Worm (Caenorhabditis elegans): ENCODE measurements around the gene sri-36.
"Not testable (repeated sequence)": the region's sequence is repeated elsewhere in the genome, so short reads cannot be mapped to it uniquely, and the experiment has no call there.

sri-36 gene

DNA sequence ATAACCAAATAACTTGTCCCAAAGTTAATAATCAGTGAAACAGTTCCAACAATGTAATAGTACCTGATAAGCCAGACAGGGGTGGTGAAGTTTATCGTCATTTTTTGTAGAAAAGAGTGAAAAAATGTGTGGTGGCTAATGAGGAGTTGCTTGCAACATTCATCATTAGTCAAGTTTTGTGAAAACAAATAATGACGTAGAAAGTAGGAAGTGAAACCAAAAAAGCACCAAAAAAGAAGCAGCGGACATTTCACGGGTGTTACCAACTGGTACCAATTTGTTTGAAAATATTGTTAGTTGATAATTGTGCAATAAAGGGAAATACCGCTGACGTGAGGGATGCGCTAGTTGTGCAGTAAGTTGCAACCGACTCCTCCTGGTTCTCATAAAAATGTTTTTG is at the start of gene sri-36:
sri-36 (minus strand) TSS at position 101 of the 400 bp plus-strand sequence.
- no peak for TF ChIP-seq unc-62 (GFP tag; optimal IDR thresholded peaks at IDR 0.05)

DNA sequence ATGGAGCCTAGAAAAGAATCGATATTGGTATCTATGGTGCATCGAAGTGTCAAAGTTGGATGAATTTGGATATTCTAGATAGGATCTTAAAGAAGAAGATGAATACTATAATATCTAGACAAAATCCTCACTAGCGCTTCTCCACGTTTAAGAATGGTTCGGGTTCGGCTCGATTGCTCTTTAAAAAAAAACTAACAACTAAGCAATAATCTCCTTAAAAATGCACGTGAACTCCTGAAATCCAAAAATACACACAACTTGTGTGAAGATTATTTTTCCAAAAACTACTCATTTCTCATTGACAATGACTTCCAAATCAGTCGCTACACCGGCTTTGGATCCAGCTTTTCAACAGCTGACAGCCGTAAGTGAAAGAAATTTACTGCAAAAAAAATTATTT is 45.8 kb upstream of the sri-36 start, which contains the start of gene D2062.1:
D2062.1 (plus strand) TSS at position 301 of the 400 bp plus-strand sequence.
- no peak for TF ChIP-seq unc-62 (GFP tag; optimal IDR thresholded peaks at IDR 0.05)

ce11 chrII:2629270-2629669 is 43.9 kb upstream of the sri-36 start, which contains the start of gene sri-37:
Gene sri-37 (plus strand): TSS chrII:2629570.
- no peak for TF ChIP-seq unc-62 (GFP tag; optimal IDR thresholded peaks at IDR 0.05)

- no peak for TF ChIP-seq unc-62 (GFP tag; optimal IDR thresholded peaks at IDR 0.05)
These were observed 43.0 kb upstream of the sri-36 start for ce11 chrII:2628401-2628800.

DNA sequence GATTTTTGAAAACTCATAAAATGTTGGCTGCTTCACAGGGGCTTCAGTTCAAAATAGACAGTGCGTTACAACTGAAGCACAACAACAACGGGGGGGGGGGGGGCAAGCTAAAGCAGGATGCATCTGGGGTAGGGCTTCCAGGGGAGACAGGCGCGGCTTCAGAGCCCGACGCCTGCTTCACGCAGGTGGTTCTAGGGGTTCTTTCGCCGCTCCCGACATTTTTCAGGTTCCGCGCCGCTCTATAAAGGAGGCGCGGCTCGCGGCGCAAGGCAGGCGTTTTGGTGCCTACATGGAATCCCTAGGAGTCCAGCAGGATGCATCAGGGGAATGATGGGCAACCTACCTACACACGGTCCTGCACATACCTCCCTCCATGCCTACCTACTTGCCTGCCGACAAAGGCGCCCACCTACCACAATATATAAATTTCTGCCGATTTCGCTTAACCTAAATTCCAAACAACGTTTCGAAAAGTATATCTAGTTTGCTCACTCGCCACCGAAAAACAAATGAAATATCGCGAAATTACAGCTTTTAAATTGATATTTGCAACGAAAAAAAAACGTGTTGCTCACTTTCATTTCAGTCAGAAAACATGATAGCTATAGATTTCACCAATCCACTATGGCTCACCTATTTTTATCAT is 41.9 kb upstream of the sri-36 start, which contains the start of gene sri-71:
sri-71 (plus strand) TSS at position 596 of the 646 bp plus-strand sequence.
- no peak for TF ChIP-seq unc-62 (GFP tag; optimal IDR thresholded peaks at IDR 0.05)

- TF ChIP-seq unc-62 (GFP tag; optimal IDR thresholded peaks at IDR 0.05): no peak
These were observed 39.4 kb upstream of the sri-36 start, which contains the start of gene lgc-28 for ce11 chrII:2624792-2625191. Gene lgc-28 (plus strand): TSS chrII:2625092.

DNA sequence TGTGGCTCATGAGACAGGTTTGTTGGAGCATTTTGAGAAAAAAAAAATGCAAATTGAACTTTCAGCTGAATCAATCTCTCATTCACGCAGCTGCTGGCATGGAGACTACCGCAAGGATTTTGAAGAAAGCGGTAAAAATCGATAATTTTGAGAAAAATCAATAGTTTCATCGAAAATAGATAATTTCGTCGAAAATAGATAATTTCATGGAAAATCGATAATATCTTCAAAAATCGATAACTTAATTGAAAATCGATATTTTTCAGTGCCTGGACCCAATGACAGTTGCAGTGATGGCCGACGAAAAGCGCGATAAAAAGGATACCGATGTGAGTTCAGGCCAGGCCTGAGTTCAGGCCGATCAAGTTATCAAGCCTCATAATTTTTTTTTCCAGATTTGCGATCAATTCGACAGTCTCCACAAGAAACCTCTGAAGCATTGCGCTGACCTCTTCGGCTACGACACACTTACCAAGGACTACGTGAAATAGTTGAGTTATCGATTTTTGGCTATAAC is 37.6 kb upstream of the sri-36 start, which contains the start of gene D2062.4:
D2062.4 (plus strand) TSS at position 467 of the 517 bp plus-strand sequence.
- not testable (repeated sequence) for TF ChIP-seq unc-62 (GFP tag; optimal IDR thresholded peaks at IDR 0.05)

DNA sequence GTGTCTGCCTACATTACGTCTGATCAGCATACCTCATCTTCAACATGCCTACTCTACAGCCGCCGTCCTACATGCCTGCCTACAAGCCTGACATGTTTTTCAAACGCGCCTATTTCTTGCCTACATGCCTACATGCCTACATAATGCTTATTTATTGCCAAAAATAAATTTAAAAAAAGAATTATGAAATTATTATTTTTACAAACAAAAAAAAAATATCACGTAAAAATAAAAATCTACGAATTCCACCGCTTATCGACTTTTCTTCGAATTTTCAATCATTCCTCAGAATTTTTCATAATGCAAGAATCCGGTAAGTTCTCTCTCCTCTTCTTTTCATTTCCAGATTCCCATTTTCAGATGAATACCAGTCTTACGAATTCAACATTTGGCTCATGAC is 37.1 kb upstream of the sri-36 start, which contains the start of gene D2062.5:
D2062.5 (plus strand) TSS at position 301 of the 400 bp plus-strand sequence.
- no peak for TF ChIP-seq unc-62 (GFP tag; optimal IDR thresholded peaks at IDR 0.05)

ce11 chrII:2619148-2619547 is 33.8 kb upstream of the sri-36 start, which contains the start of gene msrp-6:
Gene msrp-6 (plus strand): TSS chrII:2619448.
- not testable (repeated sequence) for TF ChIP-seq unc-62 (GFP tag; optimal IDR thresholded peaks at IDR 0.05)

DNA sequence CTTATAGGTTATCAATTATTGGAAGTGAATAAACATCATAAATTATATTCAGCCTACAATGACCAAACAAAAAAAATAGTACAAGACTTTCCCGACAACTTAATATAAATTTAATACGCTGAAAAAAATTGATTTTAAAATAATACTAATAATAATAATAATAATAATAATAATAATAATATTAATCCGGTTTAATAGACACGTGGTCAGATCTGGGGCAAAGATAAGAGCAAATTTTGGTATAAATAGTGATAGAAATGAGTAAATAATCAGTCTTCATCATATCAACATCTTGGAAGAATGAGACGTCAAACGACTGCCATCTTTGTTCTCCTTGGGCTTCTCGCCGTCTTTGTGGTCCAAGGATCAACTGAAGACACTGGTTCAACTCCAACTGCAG is 31.2 kb upstream of the sri-36 start, which contains the start of gene msrp-5:
msrp-5 (plus strand) TSS at position 301 of the 400 bp plus-strand sequence.
- TF ChIP-seq unc-62 (GFP tag; optimal IDR thresholded peaks at IDR 0.05): not testable (repeated sequence)

ce11 chrII:2612278-2612677 is 26.9 kb upstream of the sri-36 start, which contains the start of gene D2062.13:
Gene D2062.13 (plus strand): TSS chrII:2612578.
- not testable (repeated sequence) for TF ChIP-seq unc-62 (GFP tag; optimal IDR thresholded peaks at IDR 0.05)

DNA sequence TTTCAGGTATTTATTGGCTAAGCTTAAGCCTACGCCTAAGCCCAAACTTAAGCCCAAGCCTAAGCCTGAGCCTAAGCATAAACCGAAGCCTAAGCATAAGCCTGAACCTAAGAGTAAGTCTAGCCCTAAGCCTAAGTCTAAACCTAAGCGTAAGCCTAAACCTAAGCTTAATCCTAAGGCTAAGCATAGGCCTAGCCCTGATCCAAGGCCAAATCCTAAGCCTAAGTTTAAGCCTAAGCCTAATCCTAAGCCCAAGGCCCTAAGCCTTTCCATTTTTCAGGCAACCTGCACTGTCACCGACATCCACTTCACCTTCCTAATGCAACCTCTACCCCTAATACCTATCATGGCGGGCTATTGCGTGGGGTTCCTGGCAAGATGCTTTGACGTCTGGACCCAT is 25.6 kb upstream of the sri-36 start:
- TF ChIP-seq unc-62 (GFP tag; optimal IDR thresholded peaks at IDR 0.05): no peak

ce11 chrII:2610202-2610912 is 25.0 kb upstream of the sri-36 start, which contains the start of gene sri-38:
Gene sri-38 (plus strand): TSS chrII:2610862.
- no peak for TF ChIP-seq unc-62 (GFP tag; optimal IDR thresholded peaks at IDR 0.05)

- no peak for TF ChIP-seq unc-62 (GFP tag; optimal IDR thresholded peaks at IDR 0.05)
These were observed 19.9 kb upstream of the sri-36 start, which contains the start of gene sri-77 for ce11 chrII:2605319-2605718. Gene sri-77 (minus strand): TSS chrII:2605419.

ce11 chrII:2600931-2601330 is 15.5 kb upstream of the sri-36 start:
- TF ChIP-seq unc-62 (GFP tag; optimal IDR thresholded peaks at IDR 0.05): no peak

DNA sequence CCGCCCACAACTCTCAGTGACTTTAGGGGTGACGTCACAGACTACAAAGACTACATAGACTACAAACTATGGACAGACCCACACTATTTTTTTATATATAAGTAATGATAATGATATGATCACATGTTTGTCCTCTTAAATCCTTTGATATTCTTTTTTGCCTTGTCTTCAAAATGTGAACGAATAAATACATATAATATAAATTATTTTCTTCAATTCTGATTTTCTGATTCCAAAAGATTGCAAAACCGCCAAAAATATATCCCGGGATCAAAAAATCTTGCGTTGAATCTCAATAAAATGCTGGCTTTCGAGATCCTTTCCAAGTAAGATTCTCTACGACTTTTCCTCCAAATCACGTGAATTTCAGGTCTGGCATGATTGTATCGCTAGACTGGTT is 14.8 kb upstream of the sri-36 start, which contains the start of gene F33H12.1:
F33H12.1 (plus strand) TSS at position 301 of the 400 bp plus-strand sequence.
- not testable (repeated sequence) for TF ChIP-seq unc-62 (GFP tag; optimal IDR thresholded peaks at IDR 0.05)

Measured in whole organism, dauer.